Fruit fly (Drosophila melanogaster): ENCODE results near the gene CG13040.

The CG13040 gene

dm6 chr3L:16321172-16321571 lies 5.4 kb downstream of the CG13040 start, which contains the start of gene CG42718:
TSS of gene CG42718 (minus strand) at chr3L:16321272.
- TF ChIP-seq CG14655 (GFP tag; optimal IDR thresholded peaks at IDR 0.05): no peak
- no peak for TF ChIP-seq EcR (GFP tag; optimal IDR thresholded peaks at IDR 0.05)
- TF ChIP-seq CG8301 (tag; optimal IDR thresholded peaks at IDR 0.05): no peak
- TF ChIP-seq CG12605 (GFP tag; IDR thresholded peaks at IDR 0.05): no peak
- TF ChIP-seq CG17806 (tag; optimal IDR thresholded peaks at IDR 0.05): no peak
- no peak for TF ChIP-seq CG15710 (tag; optimal IDR thresholded peaks at IDR 0.05)

- TF ChIP-seq CG14655 (GFP tag; optimal IDR thresholded peaks at IDR 0.05): no peak
- no peak for TF ChIP-seq rn (GFP tag; IDR thresholded peaks at IDR 0.05)
- TF ChIP-seq CG8301 (tag; optimal IDR thresholded peaks at IDR 0.05): no peak
- TF ChIP-seq CG4496 (GFP tag; IDR thresholded peaks at IDR 0.05): no peak
- no peak for TF ChIP-seq CG12605 (GFP tag; IDR thresholded peaks at IDR 0.05)
- TF ChIP-seq Ets98B (GFP tag; IDR thresholded peaks at IDR 0.05): no peak
- TF ChIP-seq CG13204 (GFP tag; optimal IDR thresholded peaks at IDR 0.05): no peak
- no peak for TF ChIP-seq Pif1B (GFP tag; optimal IDR thresholded peaks at IDR 0.05)
- no peak for TF ChIP-seq CG9948 (tag; optimal IDR thresholded peaks at IDR 0.05)
- no peak for TF ChIP-seq CG8159 (tag; optimal IDR thresholded peaks at IDR 0.05)
- no peak for TF ChIP-seq CG10348 (GFP tag; IDR thresholded peaks at IDR 0.05)
- TF ChIP-seq fd96Ca (GFP tag; IDR thresholded peaks at IDR 0.05): no peak
- no peak for TF ChIP-seq D1 (tag; optimal IDR thresholded peaks at IDR 0.05)
- no peak for TF ChIP-seq CG34367 (tag; optimal IDR thresholded peaks at IDR 0.05)
- no peak for TF ChIP-seq CG15710 (tag; optimal IDR thresholded peaks at IDR 0.05)
- no peak for TF ChIP-seq Pif1A (GFP tag; optimal IDR thresholded peaks at IDR 0.05)
Measured at dm6 chr3L:16319399-16319906, 7.1 kb downstream of the CG13040 start, which contains the start of the genes CG13041 and CG13060. TSS of gene CG13041 (minus strand) at chr3L:16319526. TSS of gene CG13060 (plus strand) at chr3L:16319856.

dm6 chr3L:16317724-16318123 lies 8.8 kb downstream of the CG13040 start, which contains the start of gene Nplp3:
TSS of gene Nplp3 (plus strand) at chr3L:16318024.
- TF ChIP-seq CG8301 (tag; optimal IDR thresholded peaks at IDR 0.05) (no peak), fd96Ca (GFP tag; IDR thresholded peaks at IDR 0.05) (no peak), CG14655 (GFP tag; optimal IDR thresholded peaks at IDR 0.05) (no peak), D1 (tag; optimal IDR thresholded peaks at IDR 0.05) (no peak), CG9948 (tag; optimal IDR thresholded peaks at IDR 0.05) (no peak), CG8159 (tag; optimal IDR thresholded peaks at IDR 0.05) (no peak), CG15710 (tag; optimal IDR thresholded peaks at IDR 0.05) (no peak), Pif1B (GFP tag; optimal IDR thresholded peaks at IDR 0.05) (no peak), EcR (GFP tag; optimal IDR thresholded peaks at IDR 0.05) (no peak), gl (tag; optimal IDR thresholded peaks at IDR 0.05) (no peak), CG10348 (GFP tag; IDR thresholded peaks at IDR 0.05) (no peak), CG13204 (GFP tag; optimal IDR thresholded peaks at IDR 0.05) (no peak), CG17806 (tag; optimal IDR thresholded peaks at IDR 0.05) (no peak), CG12605 (GFP tag; IDR thresholded peaks at IDR 0.05) (no peak), Ets98B (GFP tag; IDR thresholded peaks at IDR 0.05) (no peak), rn (GFP tag; IDR thresholded peaks at IDR 0.05) (no peak)

dm6 chr3L:16313985-16314384 lies 12.6 kb downstream of the CG13040 start, which contains the start of gene CG13062:
TSS of gene CG13062 (plus strand) at chr3L:16314285.
- TF ChIP-seq CG32121 (GFP tag; IDR thresholded peaks at IDR 0.05) (0 out of 2 replicates have a peak, but pooled peaks have one; percentile 21), CG8301 (tag; optimal IDR thresholded peaks at IDR 0.05) (no peak), CG17806 (tag; optimal IDR thresholded peaks at IDR 0.05) (no peak), CG10348 (GFP tag; IDR thresholded peaks at IDR 0.05) (no peak)

dm6 chr3L:16309972-16310371 lies 16.6 kb downstream of the CG13040 start:
- TF ChIP-seq fd96Ca (GFP tag; IDR thresholded peaks at IDR 0.05) (peak; percentile 89), CG9948 (tag; optimal IDR thresholded peaks at IDR 0.05) (no peak), CG8159 (tag; optimal IDR thresholded peaks at IDR 0.05) (no peak), EcR (GFP tag; optimal IDR thresholded peaks at IDR 0.05) (no peak), gl (tag; optimal IDR thresholded peaks at IDR 0.05) (no peak), D1 (tag; optimal IDR thresholded peaks at IDR 0.05) (no peak), Pif1A (GFP tag; optimal IDR thresholded peaks at IDR 0.05) (peak; percentile 13), rn (GFP tag; IDR thresholded peaks at IDR 0.05) (peak; percentile 42; the same call in 1 of the 2 replicates), CG34367 (tag; optimal IDR thresholded peaks at IDR 0.05) (no peak), CG17806 (tag; optimal IDR thresholded peaks at IDR 0.05) (peak; percentile 9), CG14655 (GFP tag; optimal IDR thresholded peaks at IDR 0.05) (peak; percentile 78), CG4496 (GFP tag; IDR thresholded peaks at IDR 0.05) (peak; percentile 86), CG8301 (tag; optimal IDR thresholded peaks at IDR 0.05) (peak; percentile 74), CG32121 (GFP tag; IDR thresholded peaks at IDR 0.05) (peak; percentile 48; the same call in 1 of the 2 replicates), CG10348 (GFP tag; IDR thresholded peaks at IDR 0.05) (peak; percentile 51), Ets98B (GFP tag; IDR thresholded peaks at IDR 0.05) (peak; percentile 84), CG15710 (tag; optimal IDR thresholded peaks at IDR 0.05) (no peak), CG13204 (GFP tag; optimal IDR thresholded peaks at IDR 0.05) (no peak), Snoo (tag; optimal IDR thresholded peaks at IDR 0.05) (no peak), Pif1B (GFP tag; optimal IDR thresholded peaks at IDR 0.05) (no peak), CG12605 (GFP tag; IDR thresholded peaks at IDR 0.05) (no peak)

dm6 chr3L:16308380-16308779 lies 18.2 kb downstream of the CG13040 start, which contains the start of gene CG13042:
TSS of gene CG13042 (minus strand) at chr3L:16308480.
- TF ChIP-seq CG14655 (GFP tag; optimal IDR thresholded peaks at IDR 0.05) (no peak), CG4496 (GFP tag; IDR thresholded peaks at IDR 0.05) (0 out of 3 replicates have a peak, but pooled peaks have one; percentile 37)

Data from whole organism, pupa.